Worm (Caenorhabditis elegans): ENCODE data around the gene T05B11.4.

- TF ChIP-seq unc-39 (tag; optimal IDR thresholded peaks at IDR 0.05), result no peak
- no peak for TF ChIP-seq unc-62 (GFP tag; optimal IDR thresholded peaks at IDR 0.05)
- no peak for TF ChIP-seq nhr-28 (tag; optimal IDR thresholded peaks at IDR 0.05)
- no peak for TF ChIP-seq fos-1 (tag; optimal IDR thresholded peaks at IDR 0.05)
- no peak for TF ChIP-seq lin-15B (tag; optimal IDR thresholded peaks at IDR 0.05)
- no peak for TF ChIP-seq ceh-82 (tag; optimal IDR thresholded peaks at IDR 0.05)
- TF ChIP-seq lin-39 (tag; optimal IDR thresholded peaks at IDR 0.05), result no peak
- no peak for TF ChIP-seq nhr-237 (tag; optimal IDR thresholded peaks at IDR 0.05)
- no peak for TF ChIP-seq zag-1 (tag; optimal IDR thresholded peaks at IDR 0.05)
- no peak for TF ChIP-seq ceh-28 (tag; optimal IDR thresholded peaks at IDR 0.05)
These were observed 4.7 kb downstream of the T05B11.4 start for ce11 chrV:7749708-7750107.
